Worm (Caenorhabditis elegans) whole organism, L3 larva: Measurements from ENCODE around the gene myrf-1.

ENCODE experiments used
- R02D3.7 ChIP-seq: fragments of 150-350 bp; optimal IDR thresholded peaks from 2 replicates; lab custom pipeline; 2014; ENCODE audit warnings: missing biosample characterization, missing genetic modification characterization
- aly-2 ChIP-seq: fragments of 150-350 bp; optimal IDR thresholded peaks from 2 replicates; lab custom pipeline; 2014; ENCODE audit warnings: missing biosample characterization, missing genetic modification characterization
- ama-1 ChIP-seq: fragments of 150-350 bp; optimal IDR thresholded peaks from 2 replicates; lab custom pipeline; 2018
- ceh-16 ChIP-seq: sonication (generic microtip); optimal IDR thresholded peaks from 2 replicates; lab custom pipeline; 2017; ENCODE audit warnings: missing biosample characterization, missing genetic modification characterization
- ceh-82 ChIP-seq: fragments of 150-350 bp; optimal IDR thresholded peaks from 2 replicates; lab custom pipeline; 2014; ENCODE audit warnings: missing biosample characterization, missing genetic modification characterization
- ceh-9 ChIP-seq: sonication (generic microtip); optimal IDR thresholded peaks from 2 replicates; lab custom pipeline; 2018; ENCODE audit warnings: missing biosample characterization, missing genetic modification characterization
- daf-12 ChIP-seq: fragments of 150-350 bp; optimal IDR thresholded peaks from 2 replicates; lab custom pipeline; 2014; ENCODE audit warnings: missing biosample characterization, missing genetic modification reagents, missing genetic modification characterization
- egl-27 ChIP-seq: sonication (generic microtip); optimal IDR thresholded peaks from 4 replicates; lab custom pipeline; 2017; ENCODE audit warnings: missing biosample characterization, missing genetic modification reagents, missing genetic modification characterization
- elt-1 ChIP-seq: fragments of 150-350 bp; optimal IDR thresholded peaks from 2 replicates; lab custom pipeline; 2014; ENCODE audit warnings: missing biosample characterization, missing genetic modification characterization
- elt-2 ChIP-seq: sonication (generic microtip); optimal IDR thresholded peaks from 2 replicates; lab custom pipeline; 2016; ENCODE audit warnings: missing genetic modification reagents, mild to moderate bottlenecking, missing genetic modification characterization, missing compliant biosample characterization
- elt-3 ChIP-seq, 3 experiments: fragments of 150-350 bp in 1 of 3; sonication (generic microtip) in 2 of 3; optimal IDR thresholded peaks; 2 replicates in 2 of 3; 4 replicates in 1 of 3; lab custom pipeline; 2014 to 2017; ENCODE audit warnings: missing biosample characterization in 3 of 3, missing genetic modification characterization in 3 of 3
- eor-1 ChIP-seq, 2 experiments: fragments of 150-350 bp; optimal IDR thresholded peaks; 2 replicates each; lab custom pipeline; 2014 to 2018; ENCODE audit warnings: missing biosample characterization in 2 of 2, missing genetic modification characterization in 2 of 2
- fkh-10 ChIP-seq: sonication (generic microtip); optimal IDR thresholded peaks from 2 replicates; lab custom pipeline; 2017; ENCODE audit warnings: missing biosample characterization, missing genetic modification reagents, missing genetic modification characterization
- fkh-2 ChIP-seq: fragments of 150-350 bp; optimal IDR thresholded peaks from 2 replicates; lab custom pipeline; 2014; ENCODE audit warnings: missing biosample characterization, missing genetic modification reagents, missing genetic modification characterization
- fos-1 ChIP-seq: fragments of 150-350 bp; optimal IDR thresholded peaks from 2 replicates; lab custom pipeline; 2014; ENCODE audit warnings: missing biosample characterization, missing genetic modification characterization
- hmg-11 ChIP-seq: sonication (generic microtip); optimal IDR thresholded peaks from 2 replicates; lab custom pipeline; 2016; ENCODE audit warnings: missing genetic modification characterization, missing compliant biosample characterization
- lin-39 ChIP-seq: fragments of 150-350 bp; optimal IDR thresholded peaks from 2 replicates; lab custom pipeline; 2018; ENCODE audit warnings: missing biosample characterization, missing genetic modification reagents, missing genetic modification characterization
- lsy-12 ChIP-seq: sonication (generic microtip); optimal IDR thresholded peaks from 2 replicates; lab custom pipeline; 2016; ENCODE audit warnings: mild to moderate bottlenecking, missing genetic modification characterization, missing compliant biosample characterization
- mml-1 ChIP-seq: fragments of 150-350 bp; sonication (generic microtip); optimal IDR thresholded peaks from 3 replicates; lab custom pipeline; 2014; ENCODE audit warnings: missing biosample characterization, missing genetic modification characterization
- nfya-1 ChIP-seq: sonication (generic microtip); optimal IDR thresholded peaks from 2 replicates; lab custom pipeline; 2017; ENCODE audit warnings: missing genetic modification characterization, mild to moderate bottlenecking, missing compliant biosample characterization, antibody characterized with exemption, moderate library complexity; ENCODE audit not compliant: insufficient read depth
- nhr-11 ChIP-seq: fragments of 150-350 bp; optimal IDR thresholded peaks from 2 replicates; lab custom pipeline; 2014; ENCODE audit warnings: missing biosample characterization, missing genetic modification characterization
- nhr-23 ChIP-seq: fragments of 150-350 bp; optimal IDR thresholded peaks from 2 replicates; lab custom pipeline; 2014; ENCODE audit warnings: missing biosample characterization, missing genetic modification reagents, missing genetic modification characterization
- nhr-237 ChIP-seq: fragments of 150-350 bp; optimal IDR thresholded peaks from 2 replicates; lab custom pipeline; 2014; ENCODE audit warnings: missing biosample characterization, missing genetic modification characterization
- nhr-25 ChIP-seq: sonication (generic microtip); optimal IDR thresholded peaks from 2 replicates; lab custom pipeline; 2017; ENCODE audit warnings: missing biosample characterization, missing genetic modification characterization
- nhr-43 ChIP-seq: sonication (generic microtip); optimal IDR thresholded peaks from 2 replicates; lab custom pipeline; 2016; ENCODE audit warnings: mild to moderate bottlenecking, missing genetic modification characterization, missing compliant biosample characterization; ENCODE audit not compliant: poor library complexity, severe bottlenecking
- nhr-67 ChIP-seq: fragments of 150-350 bp; optimal IDR thresholded peaks from 2 replicates; lab custom pipeline; 2014; ENCODE audit warnings: missing biosample characterization, missing genetic modification characterization
- nhr-76 ChIP-seq: fragments of 150-350 bp; sonication (generic microtip); optimal IDR thresholded peaks from 5 replicates; lab custom pipeline; 2014; ENCODE audit warnings: missing biosample characterization, missing genetic modification characterization
- pha-4 ChIP-seq: fragments of 150-350 bp; optimal IDR thresholded peaks from 2 replicates; lab custom pipeline; 2014; ENCODE audit warnings: missing biosample characterization, missing genetic modification reagents, missing genetic modification characterization
- pqm-1 ChIP-seq: fragments of 150-350 bp; optimal IDR thresholded peaks from 2 replicates; lab custom pipeline; 2017; ENCODE audit warnings: missing biosample characterization, missing genetic modification characterization, inconsistent platforms
- snpc-4 ChIP-seq: fragments of 150-350 bp; optimal IDR thresholded peaks from 2 replicates; lab custom pipeline; 2014; ENCODE audit warnings: missing biosample characterization, missing genetic modification characterization
- tbx-2 ChIP-seq: sonication (generic microtip); optimal IDR thresholded peaks from 2 replicates; lab custom pipeline; 2016; ENCODE audit warnings: mild to moderate bottlenecking, missing genetic modification characterization, missing compliant biosample characterization
- unc-39 ChIP-seq: sonication (generic microtip); optimal IDR thresholded peaks from 4 replicates; lab custom pipeline; 2017; ENCODE audit warnings: missing biosample characterization, missing genetic modification characterization
- unc-62 ChIP-seq: fragments of 150-350 bp; sonication (generic microtip); optimal IDR thresholded peaks from 4 replicates; lab custom pipeline; 2014; ENCODE audit warnings: missing biosample characterization, missing genetic modification reagents, missing genetic modification characterization
- zag-1 ChIP-seq: fragments of 150-350 bp; optimal IDR thresholded peaks from 2 replicates; lab custom pipeline; 2014; ENCODE audit warnings: missing biosample characterization, missing genetic modification characterization
- ztf-11 ChIP-seq: fragments of 150-350 bp; optimal IDR thresholded peaks from 2 replicates; lab custom pipeline; 2014; ENCODE audit warnings: missing biosample characterization, missing genetic modification characterization

myrf-1 gene

DNA sequence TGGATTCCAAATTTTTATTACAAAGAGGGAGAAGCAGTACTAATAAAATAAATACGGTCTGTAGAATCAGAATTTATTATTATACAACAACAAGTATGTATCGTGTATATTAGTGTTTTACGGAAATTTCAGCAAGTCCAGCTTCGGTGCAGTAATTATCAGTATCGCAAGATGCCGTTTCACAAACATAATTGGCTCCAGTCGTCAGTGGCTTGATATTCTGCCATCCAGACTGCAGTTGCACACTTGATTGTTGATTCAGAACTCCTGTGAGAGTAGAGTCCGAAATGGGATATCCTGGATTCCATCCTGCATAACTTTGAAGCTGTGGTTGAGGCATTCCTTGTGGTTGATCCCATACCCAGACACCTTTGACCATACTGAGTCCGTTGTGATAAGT is 22.3 kb downstream of the myrf-1 start:
- TF ChIP-seq daf-12: no peak
- no peak for TF ChIP-seq nhr-43 (tag; lab: Kevin White, UChicago)
- no peak for TF ChIP-seq egl-27 (tag; lab: Kevin White, UChicago)
- TF ChIP-seq aly-2 (tag; lab: Kevin White, UChicago): no peak
- no peak for TF ChIP-seq pha-4 (tag; lab: Kevin White, UChicago)

DNA sequence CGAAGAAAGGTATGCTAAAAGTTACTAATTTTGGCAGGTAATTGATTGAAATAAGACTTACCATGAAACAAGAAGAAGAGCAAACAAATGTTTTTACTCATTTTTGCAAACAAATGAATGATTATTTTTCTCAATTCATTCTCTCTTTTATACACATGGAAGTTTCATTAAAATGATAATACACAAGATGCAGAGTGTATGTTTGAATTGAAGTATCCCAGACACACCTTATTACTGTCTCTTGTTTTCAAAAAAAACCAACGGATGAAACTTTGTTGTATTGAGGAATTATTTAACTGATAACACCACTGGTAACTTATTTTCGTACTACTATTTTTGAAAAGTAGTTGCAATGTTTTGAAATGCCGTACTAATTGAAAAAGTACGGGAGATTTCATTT is 23.0 kb downstream of the myrf-1 start, which contains the start of gene clec-59:
TSS of gene clec-59 (minus strand) at position 101 of the 400 bp plus-strand sequence.
- no peak for TF ChIP-seq mml-1

DNA sequence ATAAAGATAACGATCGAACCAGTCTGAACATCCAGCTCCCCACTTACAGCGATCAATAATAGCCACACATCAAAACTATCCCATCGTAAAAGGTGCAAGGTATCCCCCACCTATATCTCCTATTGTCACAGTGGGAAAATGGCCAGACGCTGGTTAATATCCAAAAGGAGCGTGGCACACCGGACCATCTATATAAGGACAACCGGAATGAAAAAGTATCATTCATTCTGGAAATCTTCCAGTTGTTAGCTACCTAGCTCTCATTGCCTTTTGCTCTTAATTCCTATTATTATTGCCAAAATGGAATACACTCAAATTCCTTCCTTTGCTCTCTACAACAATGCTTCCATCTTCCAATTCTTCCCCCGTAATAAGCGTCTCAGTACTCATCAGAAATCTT is 25.4 kb downstream of the myrf-1 start, which contains the start of gene ZK666.4:
TSS of gene ZK666.4 (plus strand) at position 301 of the 400 bp plus-strand sequence.
- TF ChIP-seq unc-39 (tag; lab: Kevin White, UChicago) (no peak), nhr-76 (no peak), mml-1 (no peak), unc-62 (GFP tag; lab: Kevin White, UChicago) (no peak), lin-39 (no peak), elt-2 (tag; lab: Kevin White, UChicago) (no peak), aly-2 (tag; lab: Kevin White, UChicago) (no peak), lsy-12 (tag; lab: Kevin White, UChicago) (no peak), elt-3 (tag; optimal IDR thresholded peaks at IDR 0.05; lab: Kevin White, UChicago) (no peak), nhr-11 (tag; lab: Kevin White, UChicago) (no peak)

DNA sequence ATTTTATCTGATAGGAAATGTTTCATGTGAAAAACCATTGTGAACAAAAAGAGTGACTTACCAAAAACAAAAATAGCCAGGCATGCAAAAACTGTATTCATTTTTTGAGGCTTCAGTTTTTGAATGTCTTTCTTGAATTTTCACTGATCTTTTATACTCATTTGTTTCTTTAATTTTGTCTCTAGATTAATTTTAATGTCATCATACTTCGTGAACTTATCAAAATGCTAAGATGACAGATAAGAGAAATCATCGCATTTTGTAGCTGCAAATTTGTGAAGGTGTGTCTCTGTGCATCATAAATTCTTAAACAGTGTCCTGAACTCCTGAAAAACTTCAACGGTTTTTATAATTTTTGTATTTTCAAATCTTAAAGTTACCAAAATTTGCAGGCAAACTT is 26.3 kb downstream of the myrf-1 start, which contains the start of gene clec-58:
TSS of gene clec-58 (minus strand) at position 101 of the 400 bp plus-strand sequence.
- no peak for TF ChIP-seq nhr-67
- TF ChIP-seq nhr-237 (tag; lab: Kevin White, UChicago): no peak
- TF ChIP-seq elt-3 (tag; optimal IDR thresholded peaks at IDR 0.05; lab: Kevin White, UChicago): no peak
- TF ChIP-seq ama-1 (lab: Kevin White, UChicago): no peak
- no peak for TF ChIP-seq lin-39
- no peak for TF ChIP-seq zag-1 (tag; lab: Kevin White, UChicago)
- no peak for TF ChIP-seq snpc-4
- TF ChIP-seq aly-2 (tag; lab: Kevin White, UChicago): no peak
- no peak for TF ChIP-seq nhr-23
- no peak for TF ChIP-seq pqm-1
- TF ChIP-seq, all 47 proteins: peak for 0

DNA sequence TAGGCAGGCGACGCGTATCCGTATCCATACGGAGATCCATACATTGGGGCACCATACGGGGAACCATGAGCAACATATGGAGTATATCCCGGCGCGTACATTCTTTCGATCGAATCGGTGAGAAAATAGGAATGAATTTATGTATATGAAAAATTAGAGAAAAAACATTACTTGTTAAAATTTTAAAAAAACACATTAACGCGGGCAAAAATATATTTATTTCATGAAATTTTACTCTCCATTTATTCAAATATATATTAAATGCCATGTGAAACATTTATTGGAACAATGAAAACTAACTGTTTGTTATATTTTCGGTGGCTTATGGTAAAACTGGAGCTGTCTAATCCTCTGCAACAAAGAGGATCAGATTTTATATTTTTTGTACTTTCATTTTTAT is 30.6 kb downstream of the myrf-1 start, which contains the start of gene ZK666.2:
TSS of gene ZK666.2 (minus strand) at position 101 of the 400 bp plus-strand sequence.
- TF ChIP-seq tbx-2 (tag; lab: Kevin White, UChicago) (no peak), nhr-43 (tag; lab: Kevin White, UChicago) (no peak), ceh-82 (no peak), egl-27 (tag; lab: Kevin White, UChicago) (no peak), hmg-11 (tag; lab: Kevin White, UChicago) (no peak), snpc-4 (no peak), ceh-16 (no peak), aly-2 (tag; lab: Kevin White, UChicago) (no peak), nhr-23 (no peak), unc-62 (GFP tag; lab: Kevin White, UChicago) (no peak), pqm-1 (no peak), daf-12 (no peak), ztf-11 (no peak)

DNA sequence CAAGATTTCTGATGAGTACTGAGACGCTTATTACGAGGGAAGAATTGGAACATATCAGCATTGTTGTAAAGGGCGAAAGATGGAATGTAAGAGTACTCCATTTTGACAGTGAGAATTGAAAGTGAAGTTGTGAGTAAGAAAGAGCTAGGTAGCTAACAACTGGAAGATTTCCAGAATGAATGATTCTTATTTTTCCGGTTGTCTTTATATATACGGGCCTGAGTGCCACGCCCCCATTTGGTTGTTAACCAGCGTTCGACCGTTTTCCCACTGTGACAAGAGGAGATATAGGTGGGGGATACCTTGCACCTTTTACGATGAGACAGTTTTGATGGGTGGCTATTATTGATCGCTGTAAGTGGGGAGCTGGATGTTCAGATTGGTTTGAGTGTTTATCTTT is 31.1 kb downstream of the myrf-1 start, which contains the start of gene ZK666.1:
TSS of gene ZK666.1 (minus strand) at position 101 of the 400 bp plus-strand sequence.
- TF ChIP-seq ztf-11: no peak
- no peak for TF ChIP-seq nhr-25
- no peak for TF ChIP-seq eor-1 (tag; optimal IDR thresholded peaks at IDR 0.05; lab: Kevin White, UChicago)
- no peak for TF ChIP-seq fos-1 (tag; lab: Kevin White, UChicago)
- no peak for TF ChIP-seq ama-1 (lab: Kevin White, UChicago)
- no peak for TF ChIP-seq nhr-23
- TF ChIP-seq pqm-1: no peak
- TF ChIP-seq R02D3.7: no peak
- no peak for TF ChIP-seq hmg-11 (tag; lab: Kevin White, UChicago)

DNA sequence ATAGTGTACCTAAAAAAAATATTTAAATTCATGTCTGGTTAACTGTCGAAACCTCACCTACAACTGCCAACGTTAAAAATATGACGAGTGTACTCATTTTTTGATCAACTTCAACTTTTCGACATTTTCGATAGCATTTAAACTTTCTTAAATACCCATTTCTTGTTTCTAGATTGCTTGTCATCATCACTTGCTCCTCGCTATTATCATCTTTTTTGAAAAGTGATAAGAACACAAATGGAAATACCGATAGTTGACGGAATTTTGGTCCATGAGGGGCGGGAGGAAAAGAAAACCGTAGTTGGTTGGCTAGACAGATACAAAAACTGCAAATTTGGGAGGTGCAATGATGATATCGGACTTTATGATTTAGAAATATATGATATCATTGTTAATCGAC is 32.2 kb downstream of the myrf-1 start, which contains the start of gene clec-143:
TSS of gene clec-143 (minus strand) at position 139 of the 400 bp plus-strand sequence.
- no peak for TF ChIP-seq fkh-10 (GFP tag; lab: Kevin White, UChicago)
- TF ChIP-seq elt-2 (tag; lab: Kevin White, UChicago): peak; percentile 59
- no peak for TF ChIP-seq elt-1
- TF ChIP-seq ceh-9: no peak
- no peak for TF ChIP-seq fkh-2
- TF ChIP-seq nfya-1 (tag; lab: Kevin White, UChicago): no peak
